Fruit fly (Drosophila melanogaster) whole organism, embryonic: Measurements from ENCODE around the gene Gr61a.

Experiments used
- CG11560 ChIP-seq: fragments of 200-800 bp; sonication (Bioruptor generic); IDR thresholded peaks from 3 replicates; pipeline ENCODE4 v1.3.6; 2022; ENCODE audit warnings: missing biosample characterization, missing genetic modification characterization
- CG12769 ChIP-seq: fragments of 200-800 bp; sonication (Bioruptor generic); optimal IDR thresholded peaks from 2 replicates; lab custom pipeline; 2019; ENCODE audit warnings: missing biosample characterization, mild to moderate bottlenecking, missing genetic modification characterization, moderate library complexity
- CG13123 ChIP-seq: fragments of 200-800 bp; sonication (Bioruptor generic); optimal IDR thresholded peaks from 2 replicates; lab custom pipeline; 2016; ENCODE audit warnings: missing biosample characterization, missing genetic modification characterization
- CG13287 ChIP-seq: fragments of 200-800 bp; sonication (Bioruptor generic); IDR thresholded peaks from 2 replicates; pipeline ENCODE4 v1.3.6; 2022; ENCODE audit warnings: missing biosample characterization, missing genetic modification characterization; ENCODE audit not compliant: partially characterized antibody
- CG15479 ChIP-seq: fragments of 200-800 bp; sonication (Bioruptor generic); optimal IDR thresholded peaks from 3 replicates; lab custom pipeline; 2019; ENCODE audit warnings: missing biosample characterization, mild to moderate bottlenecking, missing genetic modification characterization, moderate library complexity
- CG2116 ChIP-seq: fragments of 200-800 bp; sonication (Bioruptor generic); optimal IDR thresholded peaks from 3 replicates; lab custom pipeline; 2018; ENCODE audit warnings: missing biosample characterization, mild to moderate bottlenecking, missing genetic modification characterization
- CG2199 ChIP-seq: fragments of 200-800 bp; sonication (Bioruptor generic); IDR thresholded peaks from 3 replicates; pipeline ENCODE4 v1.3.6; 2022; ENCODE audit warnings: missing biosample characterization, missing genetic modification characterization
- CG2875 ChIP-seq: fragments of 200-800 bp; sonication (Bioruptor generic); optimal IDR thresholded peaks from 2 replicates; lab custom pipeline; 2017; ENCODE audit warnings: missing biosample characterization, mild to moderate bottlenecking, missing genetic modification characterization, missing genetic modification reagents
- CG30403 ChIP-seq: fragments of 200-800 bp; sonication (Bioruptor generic); optimal IDR thresholded peaks from 3 replicates; lab custom pipeline; 2016; ENCODE audit warnings: missing biosample characterization, missing genetic modification characterization
- CG31365 ChIP-seq: fragments of 200-800 bp; sonication (Bioruptor generic); optimal IDR thresholded peaks from 2 replicates; lab custom pipeline; 2018; ENCODE audit warnings: missing biosample characterization, mild to moderate bottlenecking, missing genetic modification characterization
- CG32532 ChIP-seq: fragments of 200-800 bp; sonication (Bioruptor generic); IDR thresholded peaks from 2 replicates; pipeline ENCODE4 v1.3.6; 2022; ENCODE audit warnings: missing biosample characterization, missing genetic modification characterization
- CG3281 ChIP-seq: fragments of 200-800 bp; sonication (Bioruptor generic); optimal IDR thresholded peaks from 3 replicates; lab custom pipeline; 2017; ENCODE audit warnings: missing biosample characterization, mild to moderate bottlenecking, missing genetic modification characterization
- CG6175 ChIP-seq: fragments of 200-800 bp; sonication (Bioruptor generic); IDR thresholded peaks from 3 replicates; pipeline ENCODE4 v1.3.6; 2022; ENCODE audit warnings: missing biosample characterization, missing genetic modification characterization
- CG7745 ChIP-seq: fragments of 200-800 bp; sonication (Bioruptor generic); optimal IDR thresholded peaks from 2 replicates; lab custom pipeline; 2018; ENCODE audit warnings: missing biosample characterization, mild to moderate bottlenecking, missing genetic modification characterization, moderate library complexity
- CG8924 ChIP-seq: fragments of 200-800 bp; optimal IDR thresholded peaks from 3 replicates; lab custom pipeline; 2019; ENCODE audit warnings: missing biosample characterization, mild to moderate bottlenecking, missing genetic modification characterization, moderate library complexity
- CG9727 ChIP-seq: fragments of 200-800 bp; sonication (Bioruptor generic); optimal IDR thresholded peaks from 3 replicates; lab custom pipeline; 2017; ENCODE audit warnings: missing biosample characterization, mild to moderate bottlenecking, missing genetic modification characterization
- CG9817 ChIP-seq: fragments of 200-800 bp; sonication (Bioruptor generic); optimal IDR thresholded peaks from 2 replicates; lab custom pipeline; 2018; ENCODE audit warnings: missing biosample characterization, mild to moderate bottlenecking, missing genetic modification characterization, moderate library complexity
- CG9932 ChIP-seq: fragments of 200-800 bp; sonication (Bioruptor generic); IDR thresholded peaks from 2 replicates; pipeline ENCODE4 v1.3.6; 2022; ENCODE audit warnings: missing biosample characterization, missing genetic modification characterization
- Doc2 ChIP-seq: fragments of 200-800 bp; sonication (Bioruptor generic); IDR thresholded peaks from 2 replicates; pipeline ENCODE4 v1.3.6; 2022; ENCODE audit warnings: missing biosample characterization, missing genetic modification characterization
- H15 ChIP-seq: fragments of 200-800 bp; sonication (Bioruptor generic); IDR thresholded peaks from 3 replicates; pipeline ENCODE4 v1.3.6; 2022; ENCODE audit warnings: missing biosample characterization, missing genetic modification characterization
- Hand ChIP-seq: fragments of 200-800 bp; sonication (Bioruptor generic); optimal IDR thresholded peaks from 2 replicates; lab custom pipeline; 2017; ENCODE audit warnings: mild to moderate bottlenecking, missing biosample characterization, missing genetic modification reagents, missing genetic modification characterization
- Rfx ChIP-seq: fragments of 200-800 bp; sonication (Bioruptor generic); IDR thresholded peaks from 2 replicates; pipeline ENCODE4 v1.3.6; 2022; ENCODE audit warnings: missing biosample characterization, missing genetic modification characterization
- Sry-δ ChIP-seq: fragments of 200-800 bp; sonication (Bioruptor generic); optimal IDR thresholded peaks from 2 replicates; lab custom pipeline; 2016; ENCODE audit warnings: missing biosample characterization, missing genetic modification characterization
- Stat92E ChIP-seq, 3 experiments: fragments of >200 bp in 2 of 3; fragments of 200-800 bp in 1 of 3; sonication (Bioruptor generic) in 1 of 3; optimal IDR thresholded peaks; 2 replicates each; lab custom pipeline; 2017 to 2019; ENCODE audit warnings: missing biosample characterization in 3 of 3, missing genetic modification characterization in 3 of 3, mild to moderate bottlenecking in 1 of 3, moderate library complexity in 1 of 3
- Taf1 ChIP-seq: fragments of 200-800 bp; sonication (Bioruptor generic); IDR thresholded peaks from 2 replicates; pipeline ENCODE4 v1.3.6; 2022; ENCODE audit warnings: missing biosample characterization, missing genetic modification characterization
- ac ChIP-seq: fragments of 200-800 bp; sonication (Bioruptor generic); optimal IDR thresholded peaks from 3 replicates; lab custom pipeline; 2017; ENCODE audit warnings: missing biosample characterization, mild to moderate bottlenecking, missing genetic modification characterization
- aop ChIP-seq: fragments of 200-800 bp; sonication (Bioruptor generic); IDR thresholded peaks from 2 replicates; pipeline ENCODE4 v1.3.6; 2022; ENCODE audit warnings: missing biosample characterization, missing genetic modification characterization
- cas ChIP-seq: fragments of 200-800 bp; sonication (Bioruptor generic); IDR thresholded peaks from 2 replicates; pipeline ENCODE4 v1.3.6; 2022; ENCODE audit warnings: missing biosample characterization, missing genetic modification characterization
- chm ChIP-seq: fragments of 200-800 bp; sonication (Bioruptor generic); IDR thresholded peaks from 2 replicates; pipeline ENCODE4 v1.3.6; 2022; ENCODE audit warnings: missing biosample characterization, missing genetic modification characterization
- chn ChIP-seq: fragments of 200-800 bp; sonication (Bioruptor generic); optimal IDR thresholded peaks from 2 replicates; lab custom pipeline; 2016; ENCODE audit warnings: missing biosample characterization, missing genetic modification characterization
- croc ChIP-seq: fragments of 200-800 bp; sonication (Bioruptor generic); conservative IDR thresholded peaks from 3 replicates; pipeline ENCODE4 v1.3.6; 2022; ENCODE audit warnings: missing biosample characterization, missing genetic modification characterization
- dimm ChIP-seq: fragments of 200-800 bp; sonication (Bioruptor generic); IDR thresholded peaks from 2 replicates; pipeline ENCODE4 v1.3.6; 2022; ENCODE audit warnings: missing biosample characterization, missing genetic modification characterization
- dysf ChIP-seq: fragments of 200-800 bp; sonication (Bioruptor generic); IDR thresholded peaks from 3 replicates; pipeline ENCODE4 v1.3.6; 2022; ENCODE audit warnings: missing biosample characterization, missing genetic modification characterization
- ems ChIP-seq: fragments of 200-800 bp; sonication (Bioruptor generic); optimal IDR thresholded peaks from 3 replicates; lab custom pipeline; 2016; ENCODE audit warnings: missing biosample characterization, missing genetic modification characterization
- en ChIP-seq: fragments of 200-800 bp; sonication (Bioruptor generic); optimal IDR thresholded peaks from 2 replicates; lab custom pipeline; 2016; ENCODE audit warnings: missing biosample characterization, missing genetic modification characterization
- eve ChIP-seq, 2 experiments: fragments of >200 bp; optimal IDR thresholded peaks; 2 replicates each; lab custom pipeline; 2017; ENCODE audit warnings: missing biosample characterization in 2 of 2, missing genetic modification characterization in 2 of 2
- fd64A ChIP-seq: fragments of 200-800 bp; sonication (Bioruptor generic); optimal IDR thresholded peaks from 3 replicates; lab custom pipeline; 2018; ENCODE audit warnings: missing biosample characterization, mild to moderate bottlenecking, missing genetic modification characterization
- ftz-f1 ChIP-seq: fragments of 200-800 bp; sonication (Bioruptor generic); optimal IDR thresholded peaks from 2 replicates; lab custom pipeline; 2016; ENCODE audit warnings: missing biosample characterization, missing genetic modification characterization
- gro ChIP-seq: fragments of 200-800 bp; sonication (Bioruptor generic); optimal IDR thresholded peaks from 2 replicates; lab custom pipeline; 2016; ENCODE audit warnings: missing biosample characterization, missing genetic modification characterization
- gsb-n ChIP-seq: fragments of 200-800 bp; sonication (Bioruptor generic); optimal IDR thresholded peaks from 3 replicates; lab custom pipeline; 2018; ENCODE audit warnings: missing biosample characterization, mild to moderate bottlenecking, missing genetic modification characterization
- inv ChIP-seq: fragments of 200-800 bp; sonication (Bioruptor generic); IDR thresholded peaks from 2 replicates; pipeline ENCODE4 v1.3.6; 2022; ENCODE audit warnings: missing biosample characterization, missing genetic modification characterization; ENCODE audit not compliant: partially characterized antibody
- pho ChIP-seq: fragments of 200-800 bp; sonication (Bioruptor generic); optimal IDR thresholded peaks from 2 replicates; lab custom pipeline; 2016; ENCODE audit warnings: missing biosample characterization, missing genetic modification characterization
- row ChIP-seq: fragments of 200-800 bp; sonication (Bioruptor generic); IDR thresholded peaks from 3 replicates; pipeline ENCODE4 v1.3.6; 2022; ENCODE audit warnings: missing biosample characterization, missing genetic modification characterization
- schlank ChIP-seq: fragments of 200-800 bp; sonication (Bioruptor generic); optimal IDR thresholded peaks from 2 replicates; lab custom pipeline; 2018; ENCODE audit warnings: missing biosample characterization, mild to moderate bottlenecking, missing genetic modification characterization
- sd ChIP-seq: fragments of 200-800 bp; sonication (Bioruptor generic); optimal IDR thresholded peaks from 3 replicates; lab custom pipeline; 2018; ENCODE audit warnings: missing biosample characterization, mild to moderate bottlenecking, missing genetic modification characterization, moderate library complexity
- slou ChIP-seq: fragments of 200-800 bp; sonication (Bioruptor generic); optimal IDR thresholded peaks from 3 replicates; lab custom pipeline; 2016; ENCODE audit warnings: missing biosample characterization, missing genetic modification characterization
- sna ChIP-seq: fragments of 200-800 bp; sonication (Bioruptor generic); IDR thresholded peaks from 2 replicates; pipeline ENCODE4 v1.3.6; 2022; ENCODE audit warnings: missing biosample characterization, missing genetic modification characterization; ENCODE audit not compliant: partially characterized antibody
- trem ChIP-seq: fragments of 200-800 bp; optimal IDR thresholded peaks from 3 replicates; lab custom pipeline; 2019; ENCODE audit warnings: missing biosample characterization, mild to moderate bottlenecking, missing genetic modification characterization, moderate library complexity
- usp ChIP-seq: fragments of >200 bp; optimal IDR thresholded peaks from 2 replicates; lab custom pipeline; 2017; ENCODE audit warnings: missing biosample characterization, missing genetic modification characterization
- wek ChIP-seq: fragments of 200-800 bp; sonication (Bioruptor generic); optimal IDR thresholded peaks from 3 replicates; lab custom pipeline; 2018; ENCODE audit warnings: missing biosample characterization, mild to moderate bottlenecking, missing genetic modification characterization, moderate library complexity
- zen ChIP-seq: fragments of 200-800 bp; sonication (Bioruptor generic); optimal IDR thresholded peaks from 3 replicates; lab custom pipeline; 2018; ENCODE audit warnings: missing biosample characterization, mild to moderate bottlenecking, missing genetic modification characterization, moderate library complexity

Gr61a gene

DNA sequence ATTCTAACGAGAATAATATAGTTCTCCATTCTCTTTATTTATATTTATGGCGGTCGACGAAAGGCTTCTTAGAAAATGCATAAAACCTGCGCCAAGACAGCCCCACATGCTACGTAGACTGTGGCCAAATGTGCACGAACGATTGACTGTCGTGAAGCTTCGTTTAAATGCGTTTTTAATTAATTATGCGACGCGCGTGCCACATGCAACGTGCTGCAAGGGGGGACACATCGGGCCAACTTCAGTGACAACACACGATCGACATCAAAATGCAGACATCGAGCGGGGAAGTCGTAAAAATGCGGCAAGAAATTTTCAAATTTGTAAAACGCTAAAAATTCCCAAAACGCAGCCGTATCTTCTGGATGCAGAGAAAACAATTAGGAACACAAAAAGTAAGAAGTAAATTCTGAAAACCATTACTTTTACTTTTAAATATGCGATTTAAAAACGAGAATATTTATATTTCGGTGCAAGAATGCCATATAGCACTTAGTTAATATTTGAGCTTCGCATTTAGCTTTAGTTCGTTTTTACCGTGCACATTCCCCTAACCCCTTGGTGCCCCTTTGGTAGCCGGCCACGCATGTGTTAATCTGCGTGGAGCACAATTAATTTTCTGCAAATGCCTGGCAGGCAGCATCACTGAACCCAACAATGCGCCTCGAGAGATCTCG is 41.3 kb upstream of the Gr61a start (continued):
- TF ChIP-seq dysf: peak; percentile 46; the same call in 1 of the 3 replicates
- TF ChIP-seq CG13123: no peak
- peak; percentile 21 for TF ChIP-seq gsb-n (tag; lab: Kevin White, UChicago)
- no peak for TF ChIP-seq Stat92E (GFP tag; optimal IDR thresholded peaks at IDR 0.05; lab: Kevin White, UChicago)
- TF ChIP-seq slou (GFP tag; lab: Kevin White, UChicago): no peak
- TF ChIP-seq sna (GFP tag; lab: Robert Waterston, UW): no peak
- peak; percentile 42; the same call in 2 of the 3 replicates for TF ChIP-seq croc (GFP tag; lab: Robert Waterston, UW)
- no peak for TF ChIP-seq CG9932 (GFP tag; lab: Robert Waterston, UW)
- TF ChIP-seq usp (GFP tag; lab: Kevin White, UChicago): no peak
- TF ChIP-seq dimm (GFP tag; lab: Robert Waterston, UW): no peak
- TF ChIP-seq CG13287 (GFP tag; lab: Robert Waterston, UW): no peak
- no peak for TF ChIP-seq gro (GFP tag; lab: Kevin White, UChicago)
- no peak for TF ChIP-seq ems
- TF ChIP-seq zen (tag; lab: Kevin White, UChicago): no peak
- TF ChIP-seq Rfx (GFP tag; lab: Robert Waterston, UW): no peak
- peak; percentile 22 for TF ChIP-seq CG2875
- TF ChIP-seq trem: peak; percentile 10
- TF ChIP-seq ftz-f1: no peak
- TF ChIP-seq H15 (GFP tag; lab: Robert Waterston, UW): no peak
- TF ChIP-seq CG11560 (tag; lab: Robert Waterston, UW): no peak
- no peak for TF ChIP-seq CG3281 (GFP tag; lab: Kevin White, UChicago)
- no peak for TF ChIP-seq Taf1
- no peak for TF ChIP-seq wek
- no peak for TF ChIP-seq cas
- TF ChIP-seq chn (GFP tag; lab: Kevin White, UChicago): no peak
- peak; percentile 55; the same call in 2 of the 3 replicates for TF ChIP-seq row (GFP tag; lab: Robert Waterston, UW)
- peak in 1 of 2 experiments; percentile 57 for TF ChIP-seq eve (GFP tag; optimal IDR thresholded peaks at IDR 0.05; lab: Kevin White, UChicago)
- TF ChIP-seq pho: no peak
- TF ChIP-seq CG32532: no peak
- TF ChIP-seq aop (GFP tag; lab: Robert Waterston, UW): no peak
- TF ChIP-seq ac (GFP tag; lab: Kevin White, UChicago): no peak
- TF ChIP-seq CG9727: peak; percentile 15
- no peak for TF ChIP-seq Sry-δ (GFP tag; lab: Kevin White, UChicago)
- TF ChIP-seq CG9817 (tag; lab: Kevin White, UChicago): no peak
- no peak for TF ChIP-seq CG2199 (GFP tag; lab: Robert Waterston, UW)
- TF ChIP-seq CG2116 (GFP tag; lab: Kevin White, UChicago): no peak
- no peak for TF ChIP-seq schlank
- peak; percentile 37 for TF ChIP-seq sd (tag; lab: Kevin White, UChicago)
- TF ChIP-seq fd64A (GFP tag; lab: Kevin White, UChicago): peak; percentile 41
- TF ChIP-seq chm (GFP tag; lab: Robert Waterston, UW): 0 out of 2 replicates have a peak, but pooled peaks have one; percentile 14
- no peak for TF ChIP-seq CG12769
- TF ChIP-seq CG30403 (GFP tag; lab: Kevin White, UChicago): peak; percentile 28
- no peak for TF ChIP-seq Doc2 (GFP tag; lab: Robert Waterston, UW)
- TF ChIP-seq Hand (GFP tag; lab: Kevin White, UChicago): no peak
- no peak for TF ChIP-seq inv (GFP tag; lab: Robert Waterston, UW)
- no peak for TF ChIP-seq CG6175 (GFP tag; lab: Robert Waterston, UW)
- peak; percentile 18 for TF ChIP-seq CG8924 (tag; lab: Kevin White, UChicago)
- TF ChIP-seq CG31365 (tag; lab: Kevin White, UChicago): no peak
- TF ChIP-seq CG7745 (tag; lab: Kevin White, UChicago): no peak
- TF ChIP-seq en (GFP tag; lab: Kevin White, UChicago): no peak
- no peak for TF ChIP-seq CG15479 (GFP tag; lab: Kevin White, UChicago)
